ENCODE assay signal across 2 fruit fly cellular contexts in genomic region chr2L:16601515-16602026, dm6.
A peak's percentile ranks its signal among the peaks of the same experiment; 100 is the strongest.
TF ChIP-seq lines count a peak whose summit lies in the region.

No protein-coding gene starts in this region.

TF ChIP-seq in whole organism, embryonic, 481 proteins besides CTCF, POLR2A, EP300 and RAD21 (continued from another document and continues in another):
- TF ChIP-seq CG18764 (GFP tag; optimal IDR thresholded peaks at IDR 0.05; lab: Kevin White, UChicago), result no peak
- peak; percentile 14 for TF ChIP-seq pho (GFP tag; optimal IDR thresholded peaks at IDR 0.05; lab: Kevin White, UChicago)
- TF ChIP-seq Taf1 (GFP tag; IDR thresholded peaks at IDR 0.05; lab: Robert Waterston, UW), result no peak
- TF ChIP-seq tll (GFP tag; optimal IDR thresholded peaks at IDR 0.05; lab: Kevin White, UChicago), result no peak
- peak; percentile 2 for TF ChIP-seq CG33557 (GFP tag; optimal IDR thresholded peaks at IDR 0.05; lab: Kevin White, UChicago)
- no peak for TF ChIP-seq Chrac-16 (GFP tag; optimal IDR thresholded peaks at IDR 0.05; lab: Kevin White, UChicago)
- no peak for TF ChIP-seq CG32532 (GFP tag; IDR thresholded peaks at IDR 0.05; lab: Robert Waterston, UW)
- TF ChIP-seq Awh (GFP tag; IDR thresholded peaks at IDR 0.05; lab: Robert Waterston, UW), result peak; percentile 51; the same call in 1 of the 2 replicates
- peak; percentile 68 for TF ChIP-seq sna (GFP tag; IDR thresholded peaks at IDR 0.05; lab: Robert Waterston, UW; ENCODE audit: partially characterized antibody)
- TF ChIP-seq nerfin-2 (GFP tag; IDR thresholded peaks at IDR 0.05; lab: Robert Waterston, UW; ENCODE audit: partially characterized antibody), result no peak
- TF ChIP-seq CG15269 (tag; optimal IDR thresholded peaks at IDR 0.05; lab: Kevin White, UChicago), result peak; percentile 11
- TF ChIP-seq repo (GFP tag; optimal IDR thresholded peaks at IDR 0.05; lab: Kevin White, UChicago), result peak; percentile 25
- no peak for TF ChIP-seq ssp (GFP tag; IDR thresholded peaks at IDR 0.05; lab: Robert Waterston, UW)
- TF ChIP-seq HmgD (GFP tag; optimal IDR thresholded peaks at IDR 0.05; lab: Kevin White, UChicago), result no peak
- no peak for TF ChIP-seq CG12744 (GFP tag; optimal IDR thresholded peaks at IDR 0.05; lab: Kevin White, UChicago)
- TF ChIP-seq D19A (tag; optimal IDR thresholded peaks at IDR 0.05; lab: Kevin White, UChicago), result no peak
- TF ChIP-seq Sox100B (GFP tag; optimal IDR thresholded peaks at IDR 0.05; lab: Kevin White, UChicago), result no peak
- no peak for TF ChIP-seq gsb (GFP tag; IDR thresholded peaks at IDR 0.05; lab: Robert Waterston, UW)
- peak; percentile 8 for TF ChIP-seq unpg (GFP tag; optimal IDR thresholded peaks at IDR 0.05; lab: Kevin White, UChicago)
- no peak for TF ChIP-seq croc (GFP tag; conservative IDR thresholded peaks at IDR 0.05; lab: Robert Waterston, UW)
- TF ChIP-seq Antp (GFP tag; optimal IDR thresholded peaks at IDR 0.05; lab: Kevin White, UChicago), result no peak
- TF ChIP-seq yki (optimal IDR thresholded peaks at IDR 0.05; lab: Kevin White, UChicago), result no peak
- TF ChIP-seq D19B (GFP tag; optimal IDR thresholded peaks at IDR 0.05; lab: Kevin White, UChicago), result no peak
- TF ChIP-seq Xbp1 (GFP tag; optimal IDR thresholded peaks at IDR 0.05; lab: Kevin White, UChicago), result peak; percentile 24
- TF ChIP-seq CG10267 (tag; optimal IDR thresholded peaks at IDR 0.05; lab: Kevin White, UChicago), result no peak
- no peak for TF ChIP-seq CG4707 (GFP tag; optimal IDR thresholded peaks at IDR 0.05; lab: Kevin White, UChicago)
- no peak for TF ChIP-seq CG11560 (tag; IDR thresholded peaks at IDR 0.05; lab: Robert Waterston, UW)
- TF ChIP-seq Hand (GFP tag; optimal IDR thresholded peaks at IDR 0.05; lab: Kevin White, UChicago), result peak; percentile 52
- no peak for TF ChIP-seq CG6254 (GFP tag; optimal IDR thresholded peaks at IDR 0.05; lab: Kevin White, UChicago)
- TF ChIP-seq disco-r (GFP tag; optimal IDR thresholded peaks at IDR 0.05; lab: Kevin White, UChicago), result no peak
- no peak for TF ChIP-seq CG4617 (GFP tag; optimal IDR thresholded peaks at IDR 0.05; lab: Kevin White, UChicago; ENCODE audit: borderline replicate concordance)
- TF ChIP-seq CG10654 (GFP tag; optimal IDR thresholded peaks at IDR 0.05; lab: Kevin White, UChicago), result no peak
- peak; percentile 40 for TF ChIP-seq CG12071 (GFP tag; optimal IDR thresholded peaks at IDR 0.05; lab: Kevin White, UChicago)
- no peak for TF ChIP-seq Sin3A (optimal IDR thresholded peaks at IDR 0.05; lab: Kevin White, UChicago)
- no peak for TF ChIP-seq CG10209 (GFP tag; optimal IDR thresholded peaks at IDR 0.05; lab: Kevin White, UChicago)
- peak; percentile 74 for TF ChIP-seq CG10543 (GFP tag; optimal IDR thresholded peaks at IDR 0.05; lab: Kevin White, UChicago)
- no peak for TF ChIP-seq CG7745 (tag; optimal IDR thresholded peaks at IDR 0.05; lab: Kevin White, UChicago)
- no peak for TF ChIP-seq kay (GFP tag; optimal IDR thresholded peaks at IDR 0.05; lab: Kevin White, UChicago)
- peak; percentile 49 for TF ChIP-seq ftz-f1 (GFP tag; optimal IDR thresholded peaks at IDR 0.05; lab: Kevin White, UChicago)
- TF ChIP-seq HLH54F (GFP tag; optimal IDR thresholded peaks at IDR 0.05; lab: Kevin White, UChicago), result no peak
- TF ChIP-seq Bteb2 (GFP tag; optimal IDR thresholded peaks at IDR 0.05; lab: Kevin White, UChicago), result no peak
- peak; percentile 47; the same call in 1 of the 2 replicates for TF ChIP-seq stc (GFP tag; IDR thresholded peaks at IDR 0.05; lab: Robert Waterston, UW)
- TF ChIP-seq Bdp1 (GFP tag; optimal IDR thresholded peaks at IDR 0.05; lab: Kevin White, UChicago), result no peak
- no peak for TF ChIP-seq Atf-2 (GFP tag; optimal IDR thresholded peaks at IDR 0.05; lab: Kevin White, UChicago)
- TF ChIP-seq CG10462 (GFP tag; optimal IDR thresholded peaks at IDR 0.05; lab: Kevin White, UChicago), result no peak
- TF ChIP-seq CG31441 (GFP tag; IDR thresholded peaks at IDR 0.05; lab: Robert Waterston, UW), result no peak
- TF ChIP-seq eve (GFP tag; optimal IDR thresholded peaks at IDR 0.05; lab: Kevin White, UChicago), result no peak
- TF ChIP-seq CG4820 (GFP tag; optimal IDR thresholded peaks at IDR 0.05; lab: Kevin White, UChicago), result no peak
- no peak for TF ChIP-seq mam (GFP tag; optimal IDR thresholded peaks at IDR 0.05; lab: Kevin White, UChicago)
- TF ChIP-seq grau (tag; optimal IDR thresholded peaks at IDR 0.05; lab: Kevin White, UChicago), result no peak
- no peak for TF ChIP-seq Ravus (GFP tag; IDR thresholded peaks at IDR 0.05; lab: Robert Waterston, UW)
- no peak for TF ChIP-seq schlank (tag; optimal IDR thresholded peaks at IDR 0.05; lab: Kevin White, UChicago)
- TF ChIP-seq Hey (tag; optimal IDR thresholded peaks at IDR 0.05; lab: Kevin White, UChicago), result no peak
- TF ChIP-seq bbx (GFP tag; IDR thresholded peaks at IDR 0.05; lab: Robert Waterston, UW; ENCODE audit: partially characterized antibody), result no peak; the same call in 1 of the 2 replicates
- TF ChIP-seq pfk (GFP tag; optimal IDR thresholded peaks at IDR 0.05; lab: Kevin White, UChicago), result no peak
- peak; percentile 53 for TF ChIP-seq psq (GFP tag; optimal IDR thresholded peaks at IDR 0.05; lab: Kevin White, UChicago)
- peak; percentile 21 for TF ChIP-seq Dip3 (GFP tag; optimal IDR thresholded peaks at IDR 0.05; lab: Kevin White, UChicago)
- no peak for TF ChIP-seq Poxn (GFP tag; IDR thresholded peaks at IDR 0.05; lab: Robert Waterston, UW)
- TF ChIP-seq CG8281 (tag; optimal IDR thresholded peaks at IDR 0.05; lab: Kevin White, UChicago), result no peak
- no peak for TF ChIP-seq sisA (GFP tag; IDR thresholded peaks at IDR 0.05; lab: Robert Waterston, UW)
- TF ChIP-seq CkIIα-i1 (GFP tag; IDR thresholded peaks at IDR 0.05; lab: Robert Waterston, UW), result no peak
- TF ChIP-seq CG14860 (GFP tag; IDR thresholded peaks at IDR 0.05; lab: Robert Waterston, UW; ENCODE audit: partially characterized antibody), result no peak
- TF ChIP-seq CG32767 (GFP tag; IDR thresholded peaks at IDR 0.05; lab: Robert Waterston, UW), result peak; percentile 42; the same call in 1 of the 2 replicates
- no peak; the same call in 2 of the 3 replicates for TF ChIP-seq CG14050 (GFP tag; IDR thresholded peaks at IDR 0.05; lab: Robert Waterston, UW)
- no peak for TF ChIP-seq nmo (GFP tag; optimal IDR thresholded peaks at IDR 0.05; lab: Kevin White, UChicago)
- TF ChIP-seq hkb (optimal IDR thresholded peaks at IDR 0.05; lab: Kevin White, UChicago), result no peak
- 0 out of 2 replicates have a peak, but pooled peaks have one; percentile 16 for TF ChIP-seq hkb (GFP tag; IDR thresholded peaks at IDR 0.05; lab: Robert Waterston, UW)

TF ChIP-seq in whole organism, prepupa, 60 proteins besides CTCF, POLR2A, EP300 and RAD21 (continued from another document):
- TF ChIP-seq CG6854 (GFP tag; optimal IDR thresholded peaks at IDR 0.05; lab: Kevin White, UChicago) (peak; percentile 97), CG11762 (GFP tag; optimal IDR thresholded peaks at IDR 0.05; lab: Kevin White, UChicago; ENCODE audit: insufficient read depth) (peak; percentile 86), OdsH (GFP tag; optimal IDR thresholded peaks at IDR 0.05; lab: Kevin White, UChicago) (peak; percentile 85), CG8319 (GFP tag; optimal IDR thresholded peaks at IDR 0.05; lab: Kevin White, UChicago) (peak; percentile 71), CG34406 (GFP tag; optimal IDR thresholded peaks at IDR 0.05; lab: Kevin White, UChicago) (peak; percentile 89), spab (GFP tag; optimal IDR thresholded peaks at IDR 0.05; lab: Kevin White, UChicago) (peak; percentile 98), Smox (GFP tag; optimal IDR thresholded peaks at IDR 0.05; lab: Kevin White, UChicago) (peak; percentile 70)
